Fruit fly (Drosophila melanogaster): ENCODE results near the gene YL-1.
A peak's percentile ranks its signal among the peaks of the same experiment; 100 is the strongest.

YL-1 gene

dm6 chr2L:10989162-10989561, 18.9 kb downstream of the YL-1 start, which contains the start of gene TTLL4A (continued):
- TF ChIP-seq CG18262 (tag; optimal IDR thresholded peaks at IDR 0.05) (no peak), CG15011 (GFP tag; optimal IDR thresholded peaks at IDR 0.05) (no peak), org-1 (GFP tag; optimal IDR thresholded peaks at IDR 0.05) (no peak), CG9437 (GFP tag; optimal IDR thresholded peaks at IDR 0.05) (peak; percentile 85), yki (optimal IDR thresholded peaks at IDR 0.05) (no peak), CG17186 (GFP tag; optimal IDR thresholded peaks at IDR 0.05) (peak; percentile 94), CG2120 (GFP tag; optimal IDR thresholded peaks at IDR 0.05) (no peak), NFAT (GFP tag; IDR thresholded peaks at IDR 0.05) (no peak; the same call in 1 of the 2 replicates), CG4282 (GFP tag; optimal IDR thresholded peaks at IDR 0.05) (no peak), tin (GFP tag; optimal IDR thresholded peaks at IDR 0.05) (peak; percentile 9), CG10565 (GFP tag; optimal IDR thresholded peaks at IDR 0.05) (no peak), cas (GFP tag; IDR thresholded peaks at IDR 0.05) (no peak), insv (GFP tag; optimal IDR thresholded peaks at IDR 0.05) (no peak), cg (GFP tag; optimal IDR thresholded peaks at IDR 0.05) (no peak), Myb (GFP tag; optimal IDR thresholded peaks at IDR 0.05) (peak; percentile 85), CG11398 (GFP tag; optimal IDR thresholded peaks at IDR 0.05) (no peak), Lim3 (GFP tag; IDR thresholded peaks at IDR 0.05) (no peak), unc-4 (GFP tag; IDR thresholded peaks at IDR 0.05; ENCODE audit: partially characterized antibody) (peak; percentile 97), Atf-2 (GFP tag; optimal IDR thresholded peaks at IDR 0.05) (no peak), CG11695 (GFP tag; IDR thresholded peaks at IDR 0.05) (no peak), crol (GFP tag; IDR thresholded peaks at IDR 0.05) (no peak), CG8944 (GFP tag; optimal IDR thresholded peaks at IDR 0.05) (no peak), chm (GFP tag; IDR thresholded peaks at IDR 0.05) (no peak), gro (GFP tag; optimal IDR thresholded peaks at IDR 0.05) (peak; percentile 50), CG9215 (GFP tag; IDR thresholded peaks at IDR 0.05) (no peak), CG3726 (GFP tag; IDR thresholded peaks at IDR 0.05) (no peak), CG15073 (GFP tag; optimal IDR thresholded peaks at IDR 0.05) (no peak), pum (GFP tag; optimal IDR thresholded peaks at IDR 0.05) (no peak), Mrtf (GFP tag; IDR thresholded peaks at IDR 0.05) (no peak), Side (GFP tag; optimal IDR thresholded peaks at IDR 0.05) (peak; percentile 23), CG2116 (GFP tag; optimal IDR thresholded peaks at IDR 0.05) (peak; percentile 71), CG6272 (GFP tag; IDR thresholded peaks at IDR 0.05) (no peak), CG17829 (tag; optimal IDR thresholded peaks at IDR 0.05) (no peak), CG17361 (GFP tag; IDR thresholded peaks at IDR 0.05) (no peak), wek (GFP tag; optimal IDR thresholded peaks at IDR 0.05) (no peak), CG2889 (GFP tag; IDR thresholded peaks at IDR 0.05) (no peak), Opbp (GFP tag; IDR thresholded peaks at IDR 0.05; ENCODE audit: partially characterized antibody) (peak; percentile 99), E2f2 (GFP tag; IDR thresholded peaks at IDR 0.05) (peak; percentile 67), gsb (GFP tag; IDR thresholded peaks at IDR 0.05) (no peak), H15 (GFP tag; IDR thresholded peaks at IDR 0.05) (no peak), dmrt11E (tag; optimal IDR thresholded peaks at IDR 0.05) (no peak), Oaz (GFP tag; IDR thresholded peaks at IDR 0.05) (no peak), Atf6 (GFP tag; IDR thresholded peaks at IDR 0.05) (no peak), dimm (GFP tag; IDR thresholded peaks at IDR 0.05) (no peak), hkb (optimal IDR thresholded peaks at IDR 0.05) (no peak), hkb (GFP tag; IDR thresholded peaks at IDR 0.05) (no peak), Ets97D (GFP tag; optimal IDR thresholded peaks at IDR 0.05) (peak; percentile 86), sens-2 (GFP tag; IDR thresholded peaks at IDR 0.05) (no peak), Meics (GFP tag; optimal IDR thresholded peaks at IDR 0.05) (no peak), chinmo (GFP tag; IDR thresholded peaks at IDR 0.05; ENCODE audit: partially characterized antibody) (peak; percentile 98), CG30403 (GFP tag; optimal IDR thresholded peaks at IDR 0.05) (peak; percentile 32), Hr51 (GFP tag; optimal IDR thresholded peaks at IDR 0.05) (no peak), Hr39 (optimal IDR thresholded peaks at IDR 0.05) (no peak), CG8924 (tag; optimal IDR thresholded peaks at IDR 0.05) (no peak)
